Worm (Caenorhabditis elegans) whole organism, L3 larva: ENCODE results near the gene ubc-20.

Experiments used
- fkh-10 ChIP-seq: sonication (generic microtip); optimal IDR thresholded peaks from 2 replicates; lab custom pipeline; 2017; ENCODE audit warnings: missing biosample characterization, missing genetic modification reagents, missing genetic modification characterization
- nhr-237 ChIP-seq: fragments of 150-350 bp; optimal IDR thresholded peaks from 2 replicates; lab custom pipeline; 2014; ENCODE audit warnings: missing biosample characterization, missing genetic modification characterization
- nhr-77 ChIP-seq: fragments of 150-350 bp; optimal IDR thresholded peaks from 2 replicates; lab custom pipeline; 2014; ENCODE audit warnings: missing biosample characterization, missing genetic modification characterization

DNA sequence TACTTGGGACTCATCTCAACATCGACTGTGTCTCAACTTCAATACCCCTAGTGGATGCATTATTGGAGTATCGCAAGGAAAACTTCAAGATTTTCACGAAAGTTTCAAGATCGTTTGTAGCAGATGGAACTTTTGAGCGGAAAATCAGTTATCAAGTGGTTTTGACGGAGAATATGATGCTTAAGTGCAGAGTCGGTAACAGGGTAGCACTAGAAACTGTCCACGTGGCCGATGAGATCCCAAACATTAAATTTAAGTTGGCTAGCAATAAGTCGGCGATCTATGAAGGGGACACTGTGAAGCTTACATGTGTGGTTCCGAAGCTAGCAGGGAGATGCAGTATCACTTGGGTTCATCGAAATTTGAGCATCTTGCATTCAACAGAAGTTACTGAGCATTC, 29.5 kb upstream of the ubc-20 start:
- TF ChIP-seq nhr-77 (no peak), nhr-237 (tag; lab: Kevin White, UChicago) (no peak), fkh-10 (GFP tag; lab: Kevin White, UChicago) (no peak)
